Worm (Caenorhabditis elegans): ENCODE data around the gene let-19.

DNA sequence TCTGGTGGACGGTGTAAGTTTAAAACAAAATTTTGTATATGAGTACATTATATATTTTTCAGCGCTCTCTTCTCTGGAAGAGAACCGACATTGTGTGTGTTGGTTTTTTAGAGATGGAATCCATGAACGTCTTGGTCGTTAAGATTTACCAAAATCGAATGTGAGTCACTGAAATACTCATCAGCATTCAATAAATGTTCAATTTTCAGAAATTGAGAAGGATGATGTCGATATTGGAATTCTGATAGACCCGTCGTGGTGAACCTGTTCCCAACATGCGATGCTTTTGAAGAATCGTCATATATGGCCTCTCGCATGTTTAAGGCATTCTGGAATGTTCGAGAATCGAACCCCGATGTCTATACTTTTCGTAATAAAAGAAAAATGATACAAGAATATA, 18.0 kb downstream of the let-19 start:
- TF ChIP-seq che-1 (tag; optimal IDR thresholded peaks at IDR 0.05), result no peak
- no peak for TF ChIP-seq lim-6 (tag; optimal IDR thresholded peaks at IDR 0.05)
- no peak for TF ChIP-seq fkh-6 (tag; optimal IDR thresholded peaks at IDR 0.05)
- TF ChIP-seq unc-3 (GFP tag; conservative IDR thresholded peaks at IDR 0.05), result no peak
- TF ChIP-seq unc-3 (tag; optimal IDR thresholded peaks at IDR 0.05), result no peak
- TF ChIP-seq hlh-30 (tag; optimal IDR thresholded peaks at IDR 0.05; ENCODE audit: insufficient read depth), result no peak
- TF ChIP-seq pha-4 (tag; optimal IDR thresholded peaks at IDR 0.05), result no peak
- TF ChIP-seq pax-1 (tag; optimal IDR thresholded peaks at IDR 0.05), result no peak
